Worm (Caenorhabditis elegans) whole organism, L3 larva: Measurements from ENCODE around the gene Y55B1BR.8.

Experiments
- R02D3.7 ChIP-seq: fragments of 150-350 bp; optimal IDR thresholded peaks from 2 replicates; lab custom pipeline; 2014; ENCODE audit warnings: missing biosample characterization, missing genetic modification characterization
- ZK546.5 ChIP-seq: sonication (generic microtip); optimal IDR thresholded peaks from 2 replicates; lab custom pipeline; 2017; ENCODE audit warnings: missing biosample characterization, missing genetic modification characterization
- ceh-16 ChIP-seq: sonication (generic microtip); optimal IDR thresholded peaks from 2 replicates; lab custom pipeline; 2017; ENCODE audit warnings: missing biosample characterization, missing genetic modification characterization
- ceh-9 ChIP-seq: sonication (generic microtip); optimal IDR thresholded peaks from 2 replicates; lab custom pipeline; 2018; ENCODE audit warnings: missing biosample characterization, missing genetic modification characterization
- daf-12 ChIP-seq: fragments of 150-350 bp; optimal IDR thresholded peaks from 2 replicates; lab custom pipeline; 2014; ENCODE audit warnings: missing biosample characterization, missing genetic modification reagents, missing genetic modification characterization
- egl-27 ChIP-seq: sonication (generic microtip); optimal IDR thresholded peaks from 4 replicates; lab custom pipeline; 2017; ENCODE audit warnings: missing biosample characterization, missing genetic modification reagents, missing genetic modification characterization
- egl-5 ChIP-seq: fragments of 150-350 bp; optimal IDR thresholded peaks from 2 replicates; lab custom pipeline; 2017; ENCODE audit warnings: missing biosample characterization, missing genetic modification reagents, missing genetic modification characterization, inconsistent platforms
- elt-1 ChIP-seq: fragments of 150-350 bp; optimal IDR thresholded peaks from 2 replicates; lab custom pipeline; 2014; ENCODE audit warnings: missing biosample characterization, missing genetic modification characterization
- elt-2 ChIP-seq: sonication (generic microtip); optimal IDR thresholded peaks from 2 replicates; lab custom pipeline; 2016; ENCODE audit warnings: missing genetic modification reagents, mild to moderate bottlenecking, missing genetic modification characterization, missing compliant biosample characterization
- elt-3 ChIP-seq, 3 experiments: fragments of 150-350 bp in 1 of 3; sonication (generic microtip) in 2 of 3; optimal IDR thresholded peaks; 2 replicates in 2 of 3; 4 replicates in 1 of 3; lab custom pipeline; 2014 to 2017; ENCODE audit warnings: missing biosample characterization in 3 of 3, missing genetic modification characterization in 3 of 3
- fkh-2 ChIP-seq: fragments of 150-350 bp; optimal IDR thresholded peaks from 2 replicates; lab custom pipeline; 2014; ENCODE audit warnings: missing biosample characterization, missing genetic modification reagents, missing genetic modification characterization
- hmg-11 ChIP-seq: sonication (generic microtip); optimal IDR thresholded peaks from 2 replicates; lab custom pipeline; 2016; ENCODE audit warnings: missing genetic modification characterization, missing compliant biosample characterization
- jun-1 ChIP-seq: fragments of 150-350 bp; optimal IDR thresholded peaks from 2 replicates; lab custom pipeline; 2014; ENCODE audit warnings: missing biosample characterization, missing genetic modification reagents, missing genetic modification characterization
- lin-39 ChIP-seq: fragments of 150-350 bp; optimal IDR thresholded peaks from 2 replicates; lab custom pipeline; 2018; ENCODE audit warnings: missing biosample characterization, missing genetic modification reagents, missing genetic modification characterization
- lsy-12 ChIP-seq: sonication (generic microtip); optimal IDR thresholded peaks from 2 replicates; lab custom pipeline; 2016; ENCODE audit warnings: mild to moderate bottlenecking, missing genetic modification characterization, missing compliant biosample characterization
- mdl-1 ChIP-seq: fragments of 150-350 bp; optimal IDR thresholded peaks from 2 replicates; lab custom pipeline; 2014; ENCODE audit warnings: missing biosample characterization, missing genetic modification characterization
- mml-1 ChIP-seq: fragments of 150-350 bp; sonication (generic microtip); optimal IDR thresholded peaks from 3 replicates; lab custom pipeline; 2014; ENCODE audit warnings: missing biosample characterization, missing genetic modification characterization
- nfya-1 ChIP-seq: sonication (generic microtip); optimal IDR thresholded peaks from 2 replicates; lab custom pipeline; 2017; ENCODE audit warnings: missing genetic modification characterization, mild to moderate bottlenecking, missing compliant biosample characterization, antibody characterized with exemption, moderate library complexity; ENCODE audit not compliant: insufficient read depth
- nhr-11 ChIP-seq: fragments of 150-350 bp; optimal IDR thresholded peaks from 2 replicates; lab custom pipeline; 2014; ENCODE audit warnings: missing biosample characterization, missing genetic modification characterization
- nhr-12 ChIP-seq: fragments of 150-350 bp; optimal IDR thresholded peaks from 2 replicates; lab custom pipeline; 2014; ENCODE audit warnings: missing biosample characterization, missing genetic modification characterization
- nhr-23 ChIP-seq: fragments of 150-350 bp; optimal IDR thresholded peaks from 2 replicates; lab custom pipeline; 2014; ENCODE audit warnings: missing biosample characterization, missing genetic modification reagents, missing genetic modification characterization
- nhr-237 ChIP-seq: fragments of 150-350 bp; optimal IDR thresholded peaks from 2 replicates; lab custom pipeline; 2014; ENCODE audit warnings: missing biosample characterization, missing genetic modification characterization
- nhr-25 ChIP-seq: sonication (generic microtip); optimal IDR thresholded peaks from 2 replicates; lab custom pipeline; 2017; ENCODE audit warnings: missing biosample characterization, missing genetic modification characterization
- nhr-28 ChIP-seq: fragments of 150-350 bp; optimal IDR thresholded peaks from 2 replicates; lab custom pipeline; 2014; ENCODE audit warnings: missing biosample characterization, missing genetic modification characterization
- nhr-67 ChIP-seq: fragments of 150-350 bp; optimal IDR thresholded peaks from 2 replicates; lab custom pipeline; 2014; ENCODE audit warnings: missing biosample characterization, missing genetic modification characterization
- nhr-76 ChIP-seq: fragments of 150-350 bp; sonication (generic microtip); optimal IDR thresholded peaks from 5 replicates; lab custom pipeline; 2014; ENCODE audit warnings: missing biosample characterization, missing genetic modification characterization
- nhr-77 ChIP-seq: fragments of 150-350 bp; optimal IDR thresholded peaks from 2 replicates; lab custom pipeline; 2014; ENCODE audit warnings: missing biosample characterization, missing genetic modification characterization
- pha-4 ChIP-seq: fragments of 150-350 bp; optimal IDR thresholded peaks from 2 replicates; lab custom pipeline; 2014; ENCODE audit warnings: missing biosample characterization, missing genetic modification reagents, missing genetic modification characterization
- sea-2 ChIP-seq: fragments of 150-350 bp; sonication (generic microtip); optimal IDR thresholded peaks from 4 replicates; lab custom pipeline; 2014; ENCODE audit warnings: missing biosample characterization, missing genetic modification reagents, missing genetic modification characterization
- snpc-4 ChIP-seq: fragments of 150-350 bp; optimal IDR thresholded peaks from 2 replicates; lab custom pipeline; 2014; ENCODE audit warnings: missing biosample characterization, missing genetic modification characterization
- tbx-2 ChIP-seq: sonication (generic microtip); optimal IDR thresholded peaks from 2 replicates; lab custom pipeline; 2016; ENCODE audit warnings: mild to moderate bottlenecking, missing genetic modification characterization, missing compliant biosample characterization
- zag-1 ChIP-seq: fragments of 150-350 bp; optimal IDR thresholded peaks from 2 replicates; lab custom pipeline; 2014; ENCODE audit warnings: missing biosample characterization, missing genetic modification characterization
- ztf-11 ChIP-seq: fragments of 150-350 bp; optimal IDR thresholded peaks from 2 replicates; lab custom pipeline; 2014; ENCODE audit warnings: missing biosample characterization, missing genetic modification characterization
- ztf-4 ChIP-seq: fragments of 150-350 bp; optimal IDR thresholded peaks from 2 replicates; lab custom pipeline; 2014; ENCODE audit warnings: missing biosample characterization, missing genetic modification characterization

The Y55B1BR.8 gene

DNA sequence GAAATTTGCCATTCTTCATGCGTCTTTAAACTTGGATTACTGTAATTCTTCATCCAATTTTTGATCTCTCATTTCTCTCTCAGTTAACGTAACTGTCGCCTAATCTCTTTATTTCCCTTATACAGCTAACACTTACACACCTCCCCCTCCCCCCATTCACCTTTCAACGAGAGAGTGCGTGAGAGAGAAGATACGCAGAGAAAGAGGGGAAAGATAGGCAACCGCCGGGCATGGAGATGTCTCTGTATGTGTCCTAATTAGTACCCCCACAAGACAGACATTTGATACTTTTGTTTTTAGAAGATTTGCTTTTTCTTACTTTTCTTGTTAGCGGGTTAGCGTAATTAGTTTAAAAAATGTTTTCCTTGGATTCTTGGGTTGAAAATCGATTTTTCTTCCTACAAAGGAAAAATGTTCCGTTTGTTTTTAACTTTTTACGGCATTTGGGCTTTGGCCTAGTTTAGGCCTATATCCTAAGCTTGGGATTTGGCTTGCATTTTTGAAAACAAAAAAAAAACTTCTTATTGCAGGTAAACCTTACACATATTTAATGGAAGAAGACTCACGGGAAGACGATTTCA lies 9.8 kb upstream of the Y55B1BR.8 start, which contains the start of gene affl-2:
TSS of gene affl-2 (plus strand) at position 531 of the 581 bp plus-strand sequence.
- peak; percentile 47 for TF ChIP-seq nhr-25 (tag; lab: Kevin White, UChicago)
- TF ChIP-seq nhr-237, result no peak
- no peak for TF ChIP-seq snpc-4 (tag; lab: Kevin White, UChicago)
- no peak for TF ChIP-seq elt-3 (tag; optimal IDR thresholded peaks at IDR 0.05; lab: Kevin White, UChicago)
- peak; percentile 40 for TF ChIP-seq hmg-11
- peak; percentile 63 for TF ChIP-seq nhr-23 (tag; lab: Kevin White, UChicago)
- TF ChIP-seq nhr-11 (tag; lab: Kevin White, UChicago), result no peak
- peak; percentile 8 for TF ChIP-seq sea-2 (GFP tag; lab: Kevin White, UChicago)
- no peak for TF ChIP-seq fkh-2 (tag; lab: Kevin White, UChicago)
- TF ChIP-seq nhr-67 (tag; lab: Kevin White, UChicago), result no peak

DNA sequence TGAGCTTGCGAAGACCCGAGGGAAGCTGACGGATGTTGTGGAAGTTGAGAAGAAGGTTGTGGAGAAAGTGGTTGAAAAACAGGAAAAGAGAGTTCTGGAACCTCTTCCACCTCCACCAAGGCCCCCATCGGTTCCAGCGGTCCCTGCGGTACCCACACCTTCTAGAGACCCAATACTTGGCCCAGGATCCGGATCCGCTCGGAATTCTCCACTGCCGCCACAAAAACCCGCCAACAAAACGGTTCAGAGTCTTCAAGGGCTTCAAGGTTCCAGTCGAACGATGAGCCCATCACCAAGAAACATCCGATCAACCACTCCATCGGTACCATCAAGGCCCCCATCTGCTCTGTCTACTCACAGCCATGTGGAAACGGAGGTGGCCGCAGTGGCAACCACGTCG lies 7.2 kb upstream of the Y55B1BR.8 start:
- TF ChIP-seq ztf-4 (tag; lab: Kevin White, UChicago), result no peak
- TF ChIP-seq jun-1 (tag; lab: Kevin White, UChicago), result no peak
- no peak for TF ChIP-seq nhr-76 (tag; lab: Kevin White, UChicago)
- TF ChIP-seq nhr-77 (tag; lab: Kevin White, UChicago), result no peak
- TF ChIP-seq egl-27 (tag; lab: Kevin White, UChicago), result no peak
- TF ChIP-seq snpc-4 (tag; lab: Kevin White, UChicago), result no peak
- TF ChIP-seq elt-1 (tag; lab: Kevin White, UChicago), result no peak
- TF ChIP-seq nhr-237, result no peak
- no peak for TF ChIP-seq R02D3.7 (tag; lab: Kevin White, UChicago)
- TF ChIP-seq nfya-1 (tag; lab: Kevin White, UChicago), result no peak
- TF ChIP-seq lin-39 (tag; lab: Kevin White, UChicago), result no peak
- TF ChIP-seq mdl-1 (tag; lab: Kevin White, UChicago), result no peak
- TF ChIP-seq zag-1 (tag; lab: Kevin White, UChicago), result no peak
- no peak for TF ChIP-seq tbx-2 (tag; lab: Kevin White, UChicago)
- TF ChIP-seq ztf-11 (tag; lab: Kevin White, UChicago), result no peak
- TF ChIP-seq nhr-11 (tag; lab: Kevin White, UChicago), result no peak
- TF ChIP-seq pha-4 (tag; lab: Kevin White, UChicago), result no peak
- TF ChIP-seq egl-5 (tag; lab: Kevin White, UChicago), result no peak

ce11 chrIII:439926-440325 lies 4.3 kb upstream of the Y55B1BR.8 start, which contains the start of gene affl-1:
Gene affl-1 (plus strand): TSS chrIII:440226.
- TF ChIP-seq nhr-12 (tag; lab: Kevin White, UChicago) (no peak), fkh-2 (tag; lab: Kevin White, UChicago) (no peak), egl-5 (tag; lab: Kevin White, UChicago) (no peak), hmg-11 (no peak), egl-27 (tag; lab: Kevin White, UChicago) (no peak), ztf-11 (tag; lab: Kevin White, UChicago) (no peak), nhr-23 (tag; lab: Kevin White, UChicago) (no peak), lin-39 (tag; lab: Kevin White, UChicago) (no peak)
- TF ChIP-seq, all 47 proteins: peak for 0

DNA sequence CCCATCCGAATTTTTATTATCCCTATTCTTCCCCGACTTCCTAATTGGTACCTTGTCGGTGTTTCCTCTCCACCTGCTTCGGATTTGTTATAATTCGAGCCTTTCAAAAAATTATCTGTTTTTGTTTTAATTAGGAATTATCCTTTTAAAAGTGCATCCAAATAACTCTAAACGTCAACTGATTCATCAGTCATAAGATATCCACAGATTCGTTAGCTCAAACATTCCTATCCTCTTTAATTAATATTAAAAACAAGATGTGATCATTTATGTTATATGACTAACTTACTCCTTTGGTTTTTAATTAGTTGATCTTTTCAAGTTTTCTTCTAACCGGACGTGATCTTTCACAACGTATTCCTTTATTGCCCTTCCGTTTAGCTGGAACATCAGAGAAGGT lies 2.7 kb downstream of the Y55B1BR.8 start:
- TF ChIP-seq tbx-2 (tag; lab: Kevin White, UChicago) (no peak), ceh-9 (no peak), daf-12 (tag; lab: Kevin White, UChicago) (no peak), lsy-12 (tag; lab: Kevin White, UChicago) (no peak), mml-1 (tag; lab: Kevin White, UChicago) (no peak), nhr-77 (tag; lab: Kevin White, UChicago) (no peak), ZK546.5 (tag; lab: Kevin White, UChicago) (no peak), nhr-25 (tag; lab: Kevin White, UChicago) (no peak), mdl-1 (tag; lab: Kevin White, UChicago) (no peak), ceh-16 (tag; lab: Kevin White, UChicago) (no peak), elt-2 (tag; lab: Kevin White, UChicago) (no peak), nhr-28 (tag; lab: Kevin White, UChicago) (no peak), elt-1 (tag; lab: Kevin White, UChicago) (no peak), hmg-11 (no peak), ztf-11 (tag; lab: Kevin White, UChicago) (no peak), nhr-23 (tag; lab: Kevin White, UChicago) (no peak), jun-1 (tag; lab: Kevin White, UChicago) (no peak), elt-3 (tag; optimal IDR thresholded peaks at IDR 0.05; lab: Kevin White, UChicago) (no peak)
